Worm (Caenorhabditis elegans): ENCODE results near the gene erl-1.

ce11 chrIV:12265877-12266276 lies 21.9 kb upstream of the erl-1 start:
- TF ChIP-seq fkh-10 (GFP tag; optimal IDR thresholded peaks at IDR 0.05): no peak
- TF ChIP-seq unc-62 (GFP tag; optimal IDR thresholded peaks at IDR 0.05): no peak
- TF ChIP-seq ama-1 (optimal IDR thresholded peaks at IDR 0.05): no peak
- no peak for TF ChIP-seq nhr-12 (tag; optimal IDR thresholded peaks at IDR 0.05)
- TF ChIP-seq pqm-1 (tag; optimal IDR thresholded peaks at IDR 0.05): no peak
- TF ChIP-seq nfya-1 (tag; optimal IDR thresholded peaks at IDR 0.05; ENCODE audit: insufficient read depth): no peak
- TF ChIP-seq aly-2 (tag; optimal IDR thresholded peaks at IDR 0.05): no peak
- no peak for TF ChIP-seq lin-39 (tag; optimal IDR thresholded peaks at IDR 0.05)
- no peak for TF ChIP-seq ceh-16 (tag; optimal IDR thresholded peaks at IDR 0.05)
- TF ChIP-seq nhr-77 (tag; optimal IDR thresholded peaks at IDR 0.05): no peak
- TF ChIP-seq R02D3.7 (tag; optimal IDR thresholded peaks at IDR 0.05): no peak
- TF ChIP-seq nhr-76 (tag; optimal IDR thresholded peaks at IDR 0.05): no peak
- TF ChIP-seq nhr-23 (tag; optimal IDR thresholded peaks at IDR 0.05): no peak
- TF ChIP-seq egl-27 (tag; optimal IDR thresholded peaks at IDR 0.05): no peak

Measured in whole organism, L3 larva.